4 fruit fly cellular contexts compared by ENCODE assay signal in genomic region chr3R:18583881-18584545, dm6.
TF ChIP-seq lines count a peak whose summit lies in the region.

No protein-coding gene starts in this region.

TF ChIP-seq in whole organism, adult, 20 proteins besides CTCF, POLR2A, EP300 and RAD21 (continued from another document):
- peak; percentile 83 for TF ChIP-seq pad (GFP tag; optimal IDR thresholded peaks at IDR 0.05; lab: Kevin White, UChicago)
- peak; percentile 88 for TF ChIP-seq bab1 (GFP tag; optimal IDR thresholded peaks at IDR 0.05; lab: Kevin White, UChicago)

TF ChIP-seq in whole organism, embryonic, 481 proteins besides CTCF, POLR2A, EP300 and RAD21 (continued from another document and continues in another):
- peak; percentile 96 for TF ChIP-seq Dbx (GFP tag; IDR thresholded peaks at IDR 0.05; lab: Robert Waterston, UW)
- TF ChIP-seq CG7839 (tag; optimal IDR thresholded peaks at IDR 0.05; lab: Kevin White, UChicago): peak; percentile 97
- TF ChIP-seq dan (GFP tag; IDR thresholded peaks at IDR 0.05; lab: Robert Waterston, UW): peak; percentile 67
- TF ChIP-seq CG30431 (GFP tag; optimal IDR thresholded peaks at IDR 0.05; lab: Kevin White, UChicago): peak; percentile 95
- peak; percentile 95 for TF ChIP-seq CG31441 (GFP tag; IDR thresholded peaks at IDR 0.05; lab: Robert Waterston, UW)
- peak; percentile 86 for TF ChIP-seq bowl (GFP tag; IDR thresholded peaks at IDR 0.05; lab: Robert Waterston, UW)
- TF ChIP-seq CG10321 (GFP tag; IDR thresholded peaks at IDR 0.05; lab: Robert Waterston, UW): peak; percentile 68
- peak; percentile 96 for TF ChIP-seq CG7786 (GFP tag; optimal IDR thresholded peaks at IDR 0.05; lab: Kevin White, UChicago)
- TF ChIP-seq hkb (optimal IDR thresholded peaks at IDR 0.05; lab: Kevin White, UChicago): peak; percentile 40
- TF ChIP-seq hkb (GFP tag; IDR thresholded peaks at IDR 0.05; lab: Robert Waterston, UW): peak; percentile 97
- peak; percentile 78; the same call in 1 of the 4 replicates for TF ChIP-seq chinmo (GFP tag; IDR thresholded peaks at IDR 0.05; lab: Robert Waterston, UW; ENCODE audit: partially characterized antibody)
- peak; percentile 93 for TF ChIP-seq CG12071 (GFP tag; optimal IDR thresholded peaks at IDR 0.05; lab: Kevin White, UChicago)
- TF ChIP-seq oc (tag; optimal IDR thresholded peaks at IDR 0.05; lab: Kevin White, UChicago): peak; percentile 98
- peak; percentile 97 for TF ChIP-seq dmrt99B (tag; optimal IDR thresholded peaks at IDR 0.05; lab: Kevin White, UChicago)
- peak; percentile 95 for TF ChIP-seq croc (GFP tag; conservative IDR thresholded peaks at IDR 0.05; lab: Robert Waterston, UW)
- TF ChIP-seq Fer2 (tag; optimal IDR thresholded peaks at IDR 0.05; lab: Kevin White, UChicago): peak; percentile 80
- TF ChIP-seq CG7987 (GFP tag; optimal IDR thresholded peaks at IDR 0.05; lab: Kevin White, UChicago): peak; percentile 96
- no peak for TF ChIP-seq CG8478 (optimal IDR thresholded peaks at IDR 0.05; lab: Kevin White, UChicago)
- peak; percentile 95 for TF ChIP-seq CG3726 (GFP tag; IDR thresholded peaks at IDR 0.05; lab: Robert Waterston, UW)
- peak; percentile 98 for TF ChIP-seq CG2678 (tag; optimal IDR thresholded peaks at IDR 0.05; lab: Kevin White, UChicago)
- peak; percentile 90 for TF ChIP-seq ssp (GFP tag; IDR thresholded peaks at IDR 0.05; lab: Robert Waterston, UW)
- peak; percentile 92 for TF ChIP-seq CG17612 (GFP tag; IDR thresholded peaks at IDR 0.05; lab: Robert Waterston, UW)
- peak; percentile 96 to 97 for TF ChIP-seq dpn (GFP tag; optimal IDR thresholded peaks at IDR 0.05; lab: Kevin White, UChicago)
- TF ChIP-seq ac (GFP tag; optimal IDR thresholded peaks at IDR 0.05; lab: Kevin White, UChicago): peak; percentile 78
- peak; percentile 97 for TF ChIP-seq CG34422 (GFP tag; IDR thresholded peaks at IDR 0.05; lab: Robert Waterston, UW)
- peak; percentile 94 for TF ChIP-seq fd3F (GFP tag; optimal IDR thresholded peaks at IDR 0.05; lab: Kevin White, UChicago)
- no peak for TF ChIP-seq lov (optimal IDR thresholded peaks at IDR 0.05; lab: Kevin White, UChicago)
- TF ChIP-seq lov (GFP tag; IDR thresholded peaks at IDR 0.05; lab: Robert Waterston, UW): peak; percentile 94
- peak; percentile 95 for TF ChIP-seq Adf1 (GFP tag; IDR thresholded peaks at IDR 0.05; lab: Robert Waterston, UW)
- no peak for TF ChIP-seq Hr39 (optimal IDR thresholded peaks at IDR 0.05; lab: Kevin White, UChicago)
- peak; percentile 95 for TF ChIP-seq unpg (GFP tag; optimal IDR thresholded peaks at IDR 0.05; lab: Kevin White, UChicago)
- TF ChIP-seq dmrt11E (tag; optimal IDR thresholded peaks at IDR 0.05; lab: Kevin White, UChicago): peak; percentile 95
- TF ChIP-seq C15 (GFP tag; IDR thresholded peaks at IDR 0.05; lab: Robert Waterston, UW): peak; percentile 87
- TF ChIP-seq CG6791 (GFP tag; IDR thresholded peaks at IDR 0.05; lab: Robert Waterston, UW; ENCODE audit: partially characterized antibody): no peak
- TF ChIP-seq Eip74EF (GFP tag; optimal IDR thresholded peaks at IDR 0.05; lab: Kevin White, UChicago): peak in 1 of 2 experiments; percentile 98
- peak; percentile 92 for TF ChIP-seq CG3065 (GFP tag; optimal IDR thresholded peaks at IDR 0.05; lab: Kevin White, UChicago)
- peak; percentile 97 for TF ChIP-seq CG17359 (tag; optimal IDR thresholded peaks at IDR 0.05; lab: Kevin White, UChicago)
- peak; percentile 91 for TF ChIP-seq CG10366 (GFP tag; IDR thresholded peaks at IDR 0.05; lab: Robert Waterston, UW)
- peak; percentile 95 for TF ChIP-seq NfI (GFP tag; optimal IDR thresholded peaks at IDR 0.05; lab: Kevin White, UChicago)
- TF ChIP-seq insv (GFP tag; optimal IDR thresholded peaks at IDR 0.05; lab: Kevin White, UChicago): peak; percentile 60 to 64
- TF ChIP-seq en (GFP tag; optimal IDR thresholded peaks at IDR 0.05; lab: Kevin White, UChicago): peak; percentile 91
- peak; percentile 96 for TF ChIP-seq Bteb2 (GFP tag; optimal IDR thresholded peaks at IDR 0.05; lab: Kevin White, UChicago)
- peak; percentile 97 for TF ChIP-seq CG13624 (GFP tag; optimal IDR thresholded peaks at IDR 0.05; lab: Kevin White, UChicago)

TF ChIP-seq in whole organism, prepupa, 60 proteins besides CTCF, POLR2A, EP300 and RAD21 (continued from another document):
- TF ChIP-seq Hr4 (GFP tag; optimal IDR thresholded peaks at IDR 0.05; lab: Kevin White, UChicago) (peak; percentile 93), CG6276 (GFP tag; optimal IDR thresholded peaks at IDR 0.05; lab: Kevin White, UChicago) (peak; percentile 84), Sox14 (GFP tag; optimal IDR thresholded peaks at IDR 0.05; lab: Kevin White, UChicago) (peak; percentile 91), CG6854 (GFP tag; optimal IDR thresholded peaks at IDR 0.05; lab: Kevin White, UChicago) (no peak), Ets96B (tag; optimal IDR thresholded peaks at IDR 0.05; lab: Kevin White, UChicago) (peak; percentile 94), CG16779 (tag; optimal IDR thresholded peaks at IDR 0.05; lab: Kevin White, UChicago) (peak; percentile 86), CG34406 (GFP tag; optimal IDR thresholded peaks at IDR 0.05; lab: Kevin White, UChicago) (peak; percentile 84), achi (GFP tag; optimal IDR thresholded peaks at IDR 0.05; lab: Kevin White, UChicago) (peak; percentile 87), fd85E (GFP tag; optimal IDR thresholded peaks at IDR 0.05; lab: Kevin White, UChicago) (no peak), CG3032 (tag; optimal IDR thresholded peaks at IDR 0.05; lab: Kevin White, UChicago) (peak; percentile 91), Hr39 (GFP tag; optimal IDR thresholded peaks at IDR 0.05; lab: Kevin White, UChicago) (peak; percentile 84), CG31627 (GFP tag; optimal IDR thresholded peaks at IDR 0.05; lab: Kevin White, UChicago) (peak; percentile 84), Gug (GFP tag; IDR thresholded peaks at IDR 0.05; lab: Robert Waterston, UW) (peak; percentile 87), Blimp-1 (GFP tag; optimal IDR thresholded peaks at IDR 0.05; lab: Kevin White, UChicago) (peak; percentile 27), vri (GFP tag; optimal IDR thresholded peaks at IDR 0.05; lab: Kevin White, UChicago) (peak; percentile 72), salr (GFP tag; optimal IDR thresholded peaks at IDR 0.05; lab: Kevin White, UChicago) (peak; percentile 86 to 90), pdm3 (GFP tag; optimal IDR thresholded peaks at IDR 0.05; lab: Kevin White, UChicago) (peak; percentile 94), CG8319 (GFP tag; optimal IDR thresholded peaks at IDR 0.05; lab: Kevin White, UChicago) (peak; percentile 82), esn (GFP tag; optimal IDR thresholded peaks at IDR 0.05; lab: Kevin White, UChicago) (peak; percentile 84), fd59A (GFP tag; optimal IDR thresholded peaks at IDR 0.05; lab: Kevin White, UChicago) (peak; percentile 85), CG10631 (GFP tag; optimal IDR thresholded peaks at IDR 0.05; lab: Kevin White, UChicago) (peak; percentile 89), Smox (GFP tag; optimal IDR thresholded peaks at IDR 0.05; lab: Kevin White, UChicago) (peak; percentile 76), ss (GFP tag; optimal IDR thresholded peaks at IDR 0.05; lab: Kevin White, UChicago) (peak; percentile 85 to 86), Ets21C (GFP tag; optimal IDR thresholded peaks at IDR 0.05; lab: Kevin White, UChicago) (peak; percentile 61), Sox102F (GFP tag; optimal IDR thresholded peaks at IDR 0.05; lab: Kevin White, UChicago) (peak; percentile 84), topi (GFP tag; optimal IDR thresholded peaks at IDR 0.05; lab: Kevin White, UChicago) (peak; percentile 81), acj6 (GFP tag; optimal IDR thresholded peaks at IDR 0.05; lab: Kevin White, UChicago) (peak; percentile 87), Lpt (GFP tag; optimal IDR thresholded peaks at IDR 0.05; lab: Kevin White, UChicago) (peak; percentile 88), Sox15 (GFP tag; optimal IDR thresholded peaks at IDR 0.05; lab: Kevin White, UChicago) (peak; percentile 82), svp (GFP tag; lab: Kevin White, UChicago) (peak; percentile 89), CG7368 (GFP tag; optimal IDR thresholded peaks at IDR 0.05; lab: Kevin White, UChicago) (peak; percentile 84), Eip93F (GFP tag; optimal IDR thresholded peaks at IDR 0.05; lab: Kevin White, UChicago) (peak; percentile 23), CG11294 (GFP tag; IDR thresholded peaks at IDR 0.05; lab: Robert Waterston, UW) (peak; percentile 81), eg (GFP tag; IDR thresholded peaks at IDR 0.05; lab: Robert Waterston, UW) (peak; percentile 90), fkh (GFP tag; optimal IDR thresholded peaks at IDR 0.05; lab: Kevin White, UChicago) (peak; percentile 100), CG6808 (GFP tag; optimal IDR thresholded peaks at IDR 0.05; lab: Kevin White, UChicago) (peak; percentile 85), Met (GFP tag; optimal IDR thresholded peaks at IDR 0.05; lab: Kevin White, UChicago) (peak; percentile 89), spab (GFP tag; optimal IDR thresholded peaks at IDR 0.05; lab: Kevin White, UChicago) (peak; percentile 88), OdsH (GFP tag; optimal IDR thresholded peaks at IDR 0.05; lab: Kevin White, UChicago) (peak; percentile 92), CG11902 (GFP tag; optimal IDR thresholded peaks at IDR 0.05; lab: Kevin White, UChicago) (peak; percentile 83), CG8119 (GFP tag; IDR thresholded peaks at IDR 0.05; lab: Robert Waterston, UW) (peak; percentile 92)

TF ChIP-seq in whole organism, wandering third instar larva, 38 proteins besides CTCF, POLR2A, EP300 and RAD21 (continued from another document):
- TF ChIP-seq Rel (GFP tag; optimal IDR thresholded peaks at IDR 0.05; lab: Kevin White, UChicago): peak; percentile 46
- peak; percentile 23 for TF ChIP-seq Rel (tag; optimal IDR thresholded peaks at IDR 0.05; lab: Kevin White, UChicago)
- peak; percentile 2 for TF ChIP-seq Jra (GFP tag; optimal IDR thresholded peaks at IDR 0.05; lab: Kevin White, UChicago)
- TF ChIP-seq Hr78 (GFP tag; optimal IDR thresholded peaks at IDR 0.05; lab: Kevin White, UChicago): no peak
- TF ChIP-seq ey (GFP tag; optimal IDR thresholded peaks at IDR 0.05; lab: Kevin White, UChicago): peak; percentile 86
- TF ChIP-seq pan (optimal IDR thresholded peaks at IDR 0.05; lab: Kevin White, UChicago): no peak
- peak; percentile 47 for TF ChIP-seq CG32264 (GFP tag; optimal IDR thresholded peaks at IDR 0.05; lab: Kevin White, UChicago)
- TF ChIP-seq sage (GFP tag; optimal IDR thresholded peaks at IDR 0.05; lab: Kevin White, UChicago): peak; percentile 12
- no peak for TF ChIP-seq Mio (GFP tag; optimal IDR thresholded peaks at IDR 0.05; lab: Kevin White, UChicago)
- TF ChIP-seq psq (GFP tag; optimal IDR thresholded peaks at IDR 0.05; lab: Kevin White, UChicago): peak; percentile 80
- no peak for TF ChIP-seq Vsx2 (GFP tag; optimal IDR thresholded peaks at IDR 0.05; lab: Kevin White, UChicago; ENCODE audit: partially characterized antibody)
- TF ChIP-seq foxo (GFP tag; optimal IDR thresholded peaks at IDR 0.05; lab: Kevin White, UChicago): peak; percentile 45 to 84
- peak; percentile 69 for TF ChIP-seq Sp1 (GFP tag; optimal IDR thresholded peaks at IDR 0.05; lab: Kevin White, UChicago)
- TF ChIP-seq woc (GFP tag; optimal IDR thresholded peaks at IDR 0.05; lab: Kevin White, UChicago): peak; percentile 80
- TF ChIP-seq lola (GFP tag; optimal IDR thresholded peaks at IDR 0.05; lab: Kevin White, UChicago): no peak
- TF ChIP-seq jim (GFP tag; optimal IDR thresholded peaks at IDR 0.05; lab: Kevin White, UChicago): peak; percentile 63
